Worm (Caenorhabditis elegans) whole organism, young adult: ENCODE measurements around the gene dhc-3.

Experiments used
- B0035.1 ChIP-seq: sonication (generic microtip); optimal IDR thresholded peaks from 2 replicates; lab custom pipeline; 2016; ENCODE audit warnings: missing genetic modification characterization, mild to moderate bottlenecking, missing compliant biosample characterization, missing genotype, missing genetic modification reagents
- B0261.1 ChIP-seq: sonication (generic microtip); optimal IDR thresholded peaks from 2 replicates; lab custom pipeline; 2016; ENCODE audit warnings: mild to moderate bottlenecking, missing genetic modification characterization, moderate library complexity, missing compliant biosample characterization
- F10E7.11 ChIP-seq: sonication (generic microtip); optimal IDR thresholded peaks from 2 replicates; lab custom pipeline; 2017; ENCODE audit warnings: mild to moderate bottlenecking, missing genetic modification characterization, moderate library complexity, missing compliant biosample characterization
- F23B12.7 ChIP-seq: sonication (generic microtip); optimal IDR thresholded peaks from 2 replicates; lab custom pipeline; 2017; ENCODE audit warnings: missing genetic modification characterization, mild to moderate bottlenecking, missing compliant biosample characterization, antibody characterized with exemption, moderate library complexity; ENCODE audit not compliant: insufficient read depth
- F33H1.4 ChIP-seq: fragments of 200-800 bp; sonication (Bioruptor generic); IDR thresholded peaks from 2 replicates; pipeline ENCODE4 v1.3.6; 2022; ENCODE audit warnings: missing genetic modification reagents, missing genetic modification characterization, missing compliant biosample characterization
- F37B4.10 ChIP-seq: fragments of 200-800 bp; sonication (Bioruptor generic); IDR thresholded peaks from 2 replicates; pipeline ENCODE4 v1.3.6; 2022; ENCODE audit warnings: missing genetic modification characterization, missing compliant biosample characterization
- F49E8.2 ChIP-seq: sonication (generic microtip); optimal IDR thresholded peaks from 3 replicates; lab custom pipeline; 2017; ENCODE audit warnings: missing genetic modification characterization, mild to moderate bottlenecking, missing compliant biosample characterization, antibody characterized with exemption, moderate library complexity; ENCODE audit not compliant: insufficient read depth
- F57C9.4 ChIP-seq: sonication (generic microtip); optimal IDR thresholded peaks from 2 replicates; lab custom pipeline; 2017; ENCODE audit warnings: mild to moderate bottlenecking, missing genetic modification characterization, missing compliant biosample characterization
- Y53G8AR.9 ChIP-seq: fragments of 200-800 bp; sonication (Bioruptor generic); conservative IDR thresholded peaks from 2 replicates; pipeline ENCODE4 v1.3.6; 2022; ENCODE audit warnings: missing genetic modification reagents, missing genetic modification characterization, missing compliant biosample characterization
- ama-1 ChIP-seq, 3 experiments: fragments of 150-350 bp in 1 of 3; sonication (generic microtip) in 2 of 3; optimal IDR thresholded peaks; 2 replicates each; lab custom pipeline; 2014 to 2018; ENCODE audit warnings: missing biosample characterization in 2 of 3, missing genetic modification characterization in 2 of 3, missing genetic modification reagents in 2 of 3
- aptf-3 ChIP-seq: fragments of 200-800 bp; sonication (Bioruptor generic); IDR thresholded peaks from 2 replicates; pipeline ENCODE4 v1.3.6; 2022; ENCODE audit warnings: missing genetic modification characterization, missing compliant biosample characterization
- athp-1 ChIP-seq: sonication (generic microtip); optimal IDR thresholded peaks from 2 replicates; lab custom pipeline; 2017; ENCODE audit warnings: mild to moderate bottlenecking, missing genetic modification characterization, missing compliant biosample characterization
- attf-3 ChIP-seq: fragments of 200-800 bp; sonication (Bioruptor generic); conservative IDR thresholded peaks from 2 replicates; pipeline ENCODE4 v1.3.6; 2022; ENCODE audit warnings: missing genetic modification reagents, missing genetic modification characterization, missing compliant biosample characterization
- attf-5 ChIP-seq: fragments of 200-800 bp; sonication (Bioruptor generic); optimal IDR thresholded peaks from 2 replicates; lab custom pipeline; 2018; ENCODE audit warnings: mild to moderate bottlenecking, missing genetic modification characterization, missing compliant biosample characterization
- bed-2 ChIP-seq: fragments of 200-800 bp; sonication (Bioruptor generic); IDR thresholded peaks from 2 replicates; pipeline ENCODE4 v1.3.6; 2022; ENCODE audit warnings: missing genetic modification reagents, missing genetic modification characterization, missing compliant biosample characterization
- ceh-100 ChIP-seq: fragments of 200-800 bp; sonication (Bioruptor generic); IDR thresholded peaks from 2 replicates; pipeline ENCODE4 v1.3.6; 2022; ENCODE audit warnings: missing genetic modification reagents, missing genetic modification characterization, missing compliant biosample characterization
- ceh-40 ChIP-seq: fragments of 200-800 bp; sonication (Bioruptor generic); IDR thresholded peaks from 2 replicates; pipeline ENCODE4 v1.3.6; 2022; ENCODE audit warnings: missing genetic modification characterization, missing compliant biosample characterization
- ceh-79 ChIP-seq: sonication (generic microtip); optimal IDR thresholded peaks from 2 replicates; lab custom pipeline; 2017; ENCODE audit warnings: mild to moderate bottlenecking, missing genetic modification characterization, missing compliant biosample characterization
- ceh-91 ChIP-seq: fragments of 200-800 bp; sonication (Bioruptor generic); IDR thresholded peaks from 2 replicates; pipeline ENCODE4 v1.3.6; 2022; ENCODE audit warnings: missing genetic modification reagents, missing genetic modification characterization, missing compliant biosample characterization
- chd-7 ChIP-seq: sonication (generic microtip); optimal IDR thresholded peaks from 2 replicates; lab custom pipeline; 2016; ENCODE audit warnings: mild to moderate bottlenecking, missing genetic modification characterization, moderate library complexity, missing compliant biosample characterization
- efl-1 ChIP-seq: fragments of 150-350 bp; optimal IDR thresholded peaks from 2 replicates; lab custom pipeline; 2014; ENCODE audit warnings: missing biosample characterization, missing genetic modification reagents, missing genetic modification characterization
- gei-17 ChIP-seq: fragments of 200-800 bp; sonication (Bioruptor generic); optimal IDR thresholded peaks from 2 replicates; lab custom pipeline; 2018; ENCODE audit warnings: mild to moderate bottlenecking, missing genetic modification characterization, missing compliant biosample characterization
- him-1 ChIP-seq: sonication (generic microtip); optimal IDR thresholded peaks from 2 replicates; lab custom pipeline; 2016; ENCODE audit warnings: missing genotype, missing genetic modification reagents, missing genetic modification characterization, missing compliant biosample characterization
- hmg-20 ChIP-seq: fragments of 200-800 bp; sonication (Bioruptor generic); IDR thresholded peaks from 2 replicates; pipeline ENCODE4 v1.3.6; 2022; ENCODE audit warnings: missing genetic modification reagents, missing genetic modification characterization, missing compliant biosample characterization
- lag-1 ChIP-seq: fragments of 200-800 bp; sonication (Bioruptor generic); IDR thresholded peaks from 2 replicates; pipeline ENCODE4 v1.3.6; 2022; ENCODE audit warnings: missing genetic modification reagents, missing genetic modification characterization, missing compliant biosample characterization
- lin-40 ChIP-seq: sonication (generic microtip); optimal IDR thresholded peaks from 2 replicates; lab custom pipeline; 2016; ENCODE audit warnings: missing genetic modification characterization, mild to moderate bottlenecking, missing compliant biosample characterization, missing genotype, missing genetic modification reagents
- lsl-1 ChIP-seq: fragments of 200-800 bp; sonication (Bioruptor generic); optimal IDR thresholded peaks from 2 replicates; lab custom pipeline; 2018; ENCODE audit warnings: mild to moderate bottlenecking, missing genetic modification characterization, moderate library complexity, missing compliant biosample characterization
- madf-10 ChIP-seq: sonication (generic microtip); optimal IDR thresholded peaks from 2 replicates; lab custom pipeline; 2016; ENCODE audit warnings: mild to moderate bottlenecking, missing genetic modification characterization, missing compliant biosample characterization
- madf-3 ChIP-seq: fragments of 200-800 bp; sonication (Bioruptor generic); IDR thresholded peaks from 2 replicates; pipeline ENCODE4 v1.3.6; 2022; ENCODE audit warnings: missing genetic modification reagents, missing genetic modification characterization, missing compliant biosample characterization
- madf-6 ChIP-seq: fragments of 200-800 bp; sonication (Bioruptor generic); IDR thresholded peaks from 2 replicates; pipeline ENCODE4 v1.3.6; 2022; ENCODE audit warnings: missing genetic modification reagents, missing genetic modification characterization, missing compliant biosample characterization
- madf-8 ChIP-seq: fragments of 200-800 bp; sonication (Bioruptor generic); conservative IDR thresholded peaks from 2 replicates; pipeline ENCODE4 v1.3.6; 2022; ENCODE audit warnings: missing genetic modification reagents, missing genetic modification characterization, missing compliant biosample characterization
- mcd-1 ChIP-seq: fragments of 200-800 bp; sonication (Bioruptor generic); IDR thresholded peaks from 2 replicates; pipeline ENCODE4 v1.3.6; 2022; ENCODE audit warnings: missing genetic modification reagents, missing genetic modification characterization, missing compliant biosample characterization
- mel-28 ChIP-seq: sonication (generic microtip); optimal IDR thresholded peaks from 2 replicates; lab custom pipeline; 2016; ENCODE audit warnings: borderline replicate concordance, mild to moderate bottlenecking, missing genetic modification characterization, missing compliant biosample characterization
- pbrm-1 ChIP-seq: fragments of 200-800 bp; sonication (Bioruptor generic); IDR thresholded peaks from 2 replicates; pipeline ENCODE4 v1.3.6; 2022; ENCODE audit warnings: missing genetic modification reagents, missing genetic modification characterization, missing compliant biosample characterization
- sptf-2 ChIP-seq: fragments of 200-800 bp; sonication (Bioruptor generic); optimal IDR thresholded peaks from 2 replicates; lab custom pipeline; 2018; ENCODE audit warnings: mild to moderate bottlenecking, missing genetic modification characterization, missing compliant biosample characterization
- tlf-1 ChIP-seq: fragments of 200-800 bp; sonication (Bioruptor generic); optimal IDR thresholded peaks from 2 replicates; lab custom pipeline; 2018; ENCODE audit warnings: mild to moderate bottlenecking, missing genetic modification characterization, missing compliant biosample characterization
- unc-130 ChIP-seq: sonication (generic microtip); optimal IDR thresholded peaks from 2 replicates; lab custom pipeline; 2016; ENCODE audit warnings: missing genetic modification reagents, missing genetic modification characterization, missing compliant biosample characterization
- xnd-1 ChIP-seq: sonication (generic microtip); optimal IDR thresholded peaks from 2 replicates; lab custom pipeline; 2016; ENCODE audit warnings: missing genotype, missing genetic modification reagents, missing genetic modification characterization, missing compliant biosample characterization
- ztf-18 ChIP-seq: sonication (generic microtip); optimal IDR thresholded peaks from 2 replicates; lab custom pipeline; 2016; ENCODE audit warnings: missing genotype, mild to moderate bottlenecking, missing genetic modification characterization, missing compliant biosample characterization
- ztf-6 ChIP-seq: fragments of 200-800 bp; sonication (Bioruptor generic); IDR thresholded peaks from 2 replicates; pipeline ENCODE4 v1.3.6; 2022; ENCODE audit warnings: missing genetic modification reagents, missing genetic modification characterization, missing compliant biosample characterization

The dhc-3 gene

ce11 chrV:13184137-13184536, 45.4 kb downstream of the dhc-3 start, which contains the start of gene T09E8.4:
TSS of gene T09E8.4 (minus strand) at chrV:13184237.
- TF ChIP-seq F10E7.11 (tag; lab: Kevin White, UChicago) (no peak), Y53G8AR.9 (GFP tag; lab: Robert Waterston, UW) (no peak), F23B12.7 (tag; lab: Kevin White, UChicago) (no peak), madf-10 (no peak), F49E8.2 (no peak), ceh-40 (no peak), sptf-2 (GFP tag; lab: Kevin White, UChicago) (no peak), attf-3 (GFP tag; lab: Robert Waterston, UW) (no peak), ztf-18 (tag; lab: Kevin White, UChicago) (no peak), pbrm-1 (GFP tag; lab: Robert Waterston, UW) (no peak)

DNA sequence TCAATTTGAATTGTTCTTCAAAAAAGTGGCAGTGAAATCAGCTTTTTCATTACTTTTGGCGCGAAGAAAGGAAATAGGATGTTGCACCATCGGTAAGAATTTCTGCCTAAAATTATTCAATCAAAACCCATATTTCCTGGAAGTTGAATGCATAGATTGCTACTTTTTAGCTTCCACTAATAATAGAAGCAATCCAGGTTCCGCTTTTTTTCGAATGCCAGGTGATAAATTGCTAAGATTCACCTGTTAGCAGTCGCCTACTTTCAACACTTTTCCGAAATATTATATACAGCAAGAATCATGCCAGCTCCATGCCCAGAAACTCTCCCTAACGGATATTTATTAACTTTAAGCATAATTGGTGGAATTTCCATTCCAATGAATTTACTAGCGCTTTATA, 46.6 kb downstream of the dhc-3 start, which contains the start of gene sri-6:
TSS of gene sri-6 (plus strand) at position 301 of the 400 bp plus-strand sequence.
- TF ChIP-seq ztf-6 (GFP tag; lab: Robert Waterston, UW) = no peak
- no peak for TF ChIP-seq madf-10
- no peak for TF ChIP-seq gei-17 (GFP tag; lab: Kevin White, UChicago)
- TF ChIP-seq lag-1 (GFP tag; lab: Robert Waterston, UW) = no peak
- no peak for TF ChIP-seq ceh-79 (tag; lab: Kevin White, UChicago)
- TF ChIP-seq chd-7 = no peak
- no peak for TF ChIP-seq F57C9.4 (tag; lab: Kevin White, UChicago)
- no peak for TF ChIP-seq bed-2 (GFP tag; lab: Robert Waterston, UW)
- TF ChIP-seq athp-1 (tag; lab: Kevin White, UChicago) = no peak

DNA sequence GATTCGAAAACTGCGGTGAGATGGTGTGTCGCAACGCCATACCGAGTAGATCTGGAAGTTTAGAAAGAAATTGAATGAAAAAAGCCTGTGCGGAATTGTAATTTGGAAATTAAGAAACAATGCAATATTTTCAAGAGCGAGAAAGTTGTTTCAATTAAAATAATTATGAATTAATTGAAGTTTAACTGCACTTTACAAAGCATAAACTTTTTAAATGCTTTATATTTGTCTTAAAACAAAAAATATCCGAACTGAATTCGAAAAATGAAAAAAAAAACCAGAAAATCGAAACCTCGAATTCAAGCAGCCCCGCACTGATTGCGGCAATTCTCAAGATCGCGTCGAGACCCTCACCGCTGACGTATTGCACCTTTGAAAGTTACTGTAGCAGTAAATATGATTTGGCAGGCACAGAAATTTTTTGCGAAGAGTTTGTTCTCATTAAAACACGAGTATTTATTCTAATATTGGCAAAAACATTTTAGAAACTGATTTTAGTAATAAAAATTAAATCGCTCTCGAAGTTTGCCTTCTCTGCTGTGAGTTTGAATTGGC, 54.8 kb downstream of the dhc-3 start, which contains the start of gene sun-1:
TSS of gene sun-1 (minus strand) at position 51 of the 555 bp plus-strand sequence.
- TF ChIP-seq B0261.1 (tag; lab: Kevin White, UChicago) = no peak
- no peak for TF ChIP-seq lin-40
- 0 out of 2 replicates have a peak, but pooled peaks have one; percentile 20 for TF ChIP-seq ceh-91 (GFP tag; lab: Robert Waterston, UW)
- peak; percentile 88 for TF ChIP-seq lsl-1
- no peak for TF ChIP-seq mel-28 (tag; lab: Kevin White, UChicago)
- no peak for TF ChIP-seq unc-130 (GFP tag; lab: Kevin White, UChicago)
- peak; percentile 86 for TF ChIP-seq xnd-1
- TF ChIP-seq tlf-1 (GFP tag; lab: Kevin White, UChicago) = no peak
- no peak for TF ChIP-seq ztf-18 (tag; lab: Kevin White, UChicago)
- TF ChIP-seq hmg-20 = no peak
- TF ChIP-seq attf-5 (GFP tag; lab: Kevin White, UChicago) = no peak
- no peak for TF ChIP-seq madf-3
- peak; percentile 95 for TF ChIP-seq madf-8 (GFP tag; lab: Robert Waterston, UW)
- TF ChIP-seq lag-1 (GFP tag; lab: Robert Waterston, UW) = no peak
- peak; percentile 93 for TF ChIP-seq madf-6 (GFP tag; lab: Robert Waterston, UW)
- no peak for TF ChIP-seq mcd-1 (GFP tag; lab: Robert Waterston, UW)
- TF ChIP-seq F33H1.4 = peak; percentile 86
- TF ChIP-seq him-1 = peak; percentile 6
- TF ChIP-seq ama-1 (optimal IDR thresholded peaks at IDR 0.05; lab: Kevin White, UChicago) = no peak
- TF ChIP-seq ama-1 (GFP tag; optimal IDR thresholded peaks at IDR 0.05; lab: Kevin White, UChicago) = no peak
- no peak for TF ChIP-seq ceh-100 (GFP tag; lab: Robert Waterston, UW)
- TF ChIP-seq F37B4.10 = no peak
- no peak for TF ChIP-seq ceh-40
- TF ChIP-seq B0035.1 (tag; lab: Kevin White, UChicago) = no peak
- TF ChIP-seq aptf-3 (GFP tag; lab: Robert Waterston, UW) = no peak
- TF ChIP-seq attf-3 (GFP tag; lab: Robert Waterston, UW) = 0 out of 2 replicates have a peak, but pooled peaks have one; percentile 35
- peak; percentile 77 for TF ChIP-seq efl-1 (GFP tag; lab: Kevin White, UChicago)
- TF ChIP-seq F49E8.2 = peak; percentile 36
